Worm (Caenorhabditis elegans): ENCODE data around the gene math-4.

DNA sequence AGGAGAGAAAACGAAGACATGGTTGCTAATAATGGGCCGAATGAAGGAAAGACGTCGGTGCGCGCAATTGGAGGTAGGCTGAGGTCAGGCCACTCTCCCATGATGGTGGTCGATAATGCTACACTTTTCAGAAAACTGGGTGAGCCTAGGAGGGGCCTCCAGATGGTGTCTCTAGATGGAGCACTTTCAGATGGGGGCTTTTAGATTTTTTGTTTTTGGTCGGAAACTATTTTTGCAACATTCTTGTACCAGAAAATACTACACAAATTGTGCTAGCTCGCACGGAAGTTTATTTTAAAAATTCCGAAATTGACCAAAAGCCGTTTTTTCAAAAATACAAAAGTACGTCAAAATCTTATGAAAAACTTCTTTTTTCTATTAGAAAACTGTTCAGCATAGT, 35.9 kb upstream of the math-4 start, which contains the start of gene fbxb-10:
- TF ChIP-seq pha-4 (tag; optimal IDR thresholded peaks at IDR 0.05), result no peak
- no peak for TF ChIP-seq madf-2 (tag; optimal IDR thresholded peaks at IDR 0.05)
- TF ChIP-seq sox-2 (GFP tag; IDR thresholded peaks at IDR 0.05), result no peak
- no peak for TF ChIP-seq hlh-13 (GFP tag; optimal IDR thresholded peaks at IDR 0.05)
- no peak for TF ChIP-seq rnt-1 (tag; optimal IDR thresholded peaks at IDR 0.05)
- no peak for TF ChIP-seq nhr-11 (tag; optimal IDR thresholded peaks at IDR 0.05)
- no peak for TF ChIP-seq ceh-34 (tag; optimal IDR thresholded peaks at IDR 0.05)
- no peak for TF ChIP-seq fkh-10 (GFP tag; optimal IDR thresholded peaks at IDR 0.05)
- TF ChIP-seq lin-11 (tag; optimal IDR thresholded peaks at IDR 0.05), result no peak
